Worm (Caenorhabditis elegans): Measurements from ENCODE around the gene R148.7.

DNA sequence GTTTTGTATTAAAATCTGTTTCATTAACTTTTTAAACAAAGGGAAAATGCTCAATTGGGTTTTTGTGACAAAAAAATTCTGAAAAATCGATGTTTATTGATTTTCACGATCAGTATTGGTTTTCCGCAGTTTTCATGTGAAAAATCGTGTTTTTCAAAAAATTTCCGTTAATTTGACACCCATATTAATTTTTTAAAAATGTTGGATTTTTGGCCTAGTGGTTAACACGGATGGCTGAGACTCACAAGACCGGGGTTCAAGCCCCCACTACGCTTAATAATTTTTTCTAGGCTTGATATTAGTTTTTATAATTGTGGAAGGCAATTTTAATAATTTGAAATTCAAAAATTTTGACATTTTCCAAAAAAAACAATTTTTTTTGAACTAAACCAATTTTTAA, 7.5 kb downstream of the R148.7 start:
- TF ChIP-seq ceh-82 (tag; optimal IDR thresholded peaks at IDR 0.05) (no peak), ZK546.5 (tag; optimal IDR thresholded peaks at IDR 0.05) (no peak), lin-39 (tag; optimal IDR thresholded peaks at IDR 0.05) (no peak), tbx-2 (tag; optimal IDR thresholded peaks at IDR 0.05) (no peak), lin-15B (tag; optimal IDR thresholded peaks at IDR 0.05) (no peak), nhr-11 (tag; optimal IDR thresholded peaks at IDR 0.05) (no peak), pqm-1 (tag; optimal IDR thresholded peaks at IDR 0.05) (no peak)

Measured in whole organism, L3 larva.